Fruit fly (Drosophila melanogaster): ENCODE measurements around the gene CG9672.

DNA sequence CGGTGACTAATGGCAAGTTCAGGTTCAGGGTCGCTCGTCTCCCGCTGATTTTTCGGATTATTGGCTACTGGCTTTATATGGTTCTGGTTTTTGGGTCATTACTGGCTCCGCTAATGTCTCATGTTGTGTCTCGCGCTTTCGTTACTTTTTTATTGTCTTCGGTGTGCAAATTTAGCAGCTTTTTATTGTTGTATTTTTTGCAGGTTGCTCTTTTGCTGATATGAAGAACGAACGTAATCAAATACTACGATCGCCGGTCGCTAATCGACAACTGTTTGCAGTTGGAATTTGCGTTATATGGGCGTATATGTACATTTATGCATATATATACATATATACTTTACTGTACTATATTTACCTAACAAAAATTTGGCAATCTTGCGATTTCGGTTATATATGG lies 17.9 kb upstream of the CG9672 start:
- TF ChIP-seq EcR (GFP tag; optimal IDR thresholded peaks at IDR 0.05) (no peak), pan (optimal IDR thresholded peaks at IDR 0.05) (no peak)
